Worm (Caenorhabditis elegans): ENCODE data around the gene nol-9.

DNA sequence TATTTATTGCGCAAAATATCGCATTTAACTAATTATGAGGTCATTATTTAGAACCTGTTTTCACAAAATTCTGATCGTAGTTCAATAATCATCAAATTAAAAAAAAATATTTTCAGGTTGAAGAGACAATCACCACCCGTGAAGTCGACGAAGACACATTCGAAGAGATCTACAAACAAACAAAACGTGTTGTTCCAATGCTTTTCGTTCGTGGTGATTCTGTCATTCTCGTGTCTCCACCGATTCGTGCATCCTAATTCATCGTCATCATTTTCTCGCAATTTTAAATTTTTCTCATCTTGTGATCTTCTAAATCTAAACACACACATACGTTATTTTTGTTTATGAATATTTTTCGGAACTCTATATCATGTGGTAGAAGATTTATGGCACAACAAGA lies 33.5 kb upstream of the nol-9 start:
- TF ChIP-seq B0261.1 (tag; optimal IDR thresholded peaks at IDR 0.05) = no peak
- no peak for TF ChIP-seq bed-2 (GFP tag; IDR thresholded peaks at IDR 0.05)
- no peak for TF ChIP-seq chd-7 (tag; optimal IDR thresholded peaks at IDR 0.05)
- no peak for TF ChIP-seq snpc-4 (GFP tag; optimal IDR thresholded peaks at IDR 0.05)
- TF ChIP-seq snpc-4 (tag; optimal IDR thresholded peaks at IDR 0.05) = no peak
